Worm (Caenorhabditis elegans) whole organism, late embryonic: ENCODE measurements around the gene snf-9.

Source experiments
- hlh-15 ChIP-seq: sonication (generic microtip); optimal IDR thresholded peaks from 2 replicates; lab custom pipeline; 2016; ENCODE audit warnings: missing genetic modification characterization, missing compliant biosample characterization
- nhr-232 ChIP-seq: sonication (generic microtip); optimal IDR thresholded peaks from 2 replicates; lab custom pipeline; 2016; ENCODE audit warnings: missing genetic modification characterization, missing compliant biosample characterization
- sox-2 ChIP-seq: fragments of 200-800 bp; sonication (Bioruptor generic); IDR thresholded peaks from 2 replicates; pipeline ENCODE4 v1.3.6; 2022; ENCODE audit warnings: missing genetic modification reagents, missing genetic modification characterization, missing compliant biosample characterization

- TF ChIP-seq nhr-232 (tag; lab: Kevin White, UChicago) (no peak), hlh-15 (tag; lab: Kevin White, UChicago) (no peak), sox-2 (GFP tag; lab: Robert Waterston, UW) (no peak)
Observed at ce11 chrIV:17346599-17347218, 34.8 kb downstream of the snf-9 start, which contains the start of the genes clec-197 and clec-198.
